Worm (Caenorhabditis elegans) whole organism, L4 larva: ENCODE results near the gene T19D12.6.

ENCODE experiments used
- F10B5.3 ChIP-seq: sonication (generic microtip); optimal IDR thresholded peaks from 2 replicates; lab custom pipeline; 2016; ENCODE audit warnings: mild to moderate bottlenecking, missing genetic modification characterization, missing compliant biosample characterization
- F44E2.7 ChIP-seq: fragments of 200-800 bp; sonication (Bioruptor generic); IDR thresholded peaks from 2 replicates; pipeline ENCODE4 v2.1.2; 2022; ENCODE audit warnings: missing genetic modification characterization, missing compliant biosample characterization
- aha-1 ChIP-seq: fragments of 150-350 bp; peaks from one replicate; lab custom pipeline; 2014; ENCODE audit warnings: missing biosample characterization, missing genetic modification characterization
- aly-2 ChIP-seq: sonication (generic microtip); optimal IDR thresholded peaks from 2 replicates; lab custom pipeline; 2018; ENCODE audit warnings: missing biosample characterization, missing genetic modification characterization
- attf-4 ChIP-seq: sonication (generic microtip); optimal IDR thresholded peaks from 3 replicates; lab custom pipeline; 2017; ENCODE audit warnings: missing biosample characterization, missing genetic modification characterization
- ceh-44 ChIP-seq: fragments of 200-800 bp; sonication (Bioruptor generic); IDR thresholded peaks from 2 replicates; pipeline ENCODE4 v1.3.6; 2022; ENCODE audit warnings: missing genetic modification reagents, missing genetic modification characterization, missing compliant biosample characterization
- ceh-82 ChIP-seq: sonication (generic microtip); optimal IDR thresholded peaks from 2 replicates; lab custom pipeline; 2017; ENCODE audit warnings: missing biosample characterization, missing genetic modification characterization
- cey-2 ChIP-seq: sonication (generic microtip); optimal IDR thresholded peaks from 3 replicates; lab custom pipeline; 2017; ENCODE audit warnings: missing genetic modification characterization, mild to moderate bottlenecking, missing compliant biosample characterization, antibody characterized with exemption, borderline replicate concordance; ENCODE audit not compliant: insufficient read depth
- ctbp-1 ChIP-seq: fragments of 200-800 bp; sonication (Bioruptor generic); IDR thresholded peaks from 2 replicates; pipeline ENCODE4 v1.3.6; 2022; ENCODE audit warnings: missing genetic modification reagents, missing genetic modification characterization, missing compliant biosample characterization
- daf-12 ChIP-seq: fragments of 150-350 bp; optimal IDR thresholded peaks from 2 replicates; lab custom pipeline; 2014; ENCODE audit warnings: missing biosample characterization, missing genetic modification reagents, missing genetic modification characterization
- daf-16 ChIP-seq, 3 experiments: sonication (generic microtip); optimal IDR thresholded peaks; 2 replicates each; lab custom pipeline; 2016 to 2017; ENCODE audit warnings: missing genetic modification characterization in 3 of 3, missing genetic modification reagents in 3 of 3, mild to moderate bottlenecking in 2 of 3, missing compliant biosample characterization in 2 of 3, missing biosample characterization in 1 of 3, moderate library complexity in 1 of 3
- dmd-6 ChIP-seq: fragments of 200-800 bp; sonication (Bioruptor generic); IDR thresholded peaks from 2 replicates; pipeline ENCODE4 v1.3.6; 2022; ENCODE audit warnings: missing genetic modification reagents, missing genetic modification characterization, missing compliant biosample characterization
- dpl-1 ChIP-seq: fragments of 150-350 bp; optimal IDR thresholded peaks from 2 replicates; lab custom pipeline; 2014; ENCODE audit warnings: missing biosample characterization, missing genetic modification reagents, missing genetic modification characterization
- dve-1 ChIP-seq: sonication (generic microtip); optimal IDR thresholded peaks from 2 replicates; lab custom pipeline; 2017; ENCODE audit warnings: antibody characterized with exemption, mild to moderate bottlenecking, missing genetic modification characterization, missing compliant biosample characterization; ENCODE audit not compliant: insufficient read depth
- egl-43 ChIP-seq: fragments of 200-800 bp; sonication (Bioruptor generic); IDR thresholded peaks from 2 replicates; pipeline ENCODE4 v1.3.6; 2022; ENCODE audit warnings: missing genetic modification reagents, missing genetic modification characterization, missing compliant biosample characterization
- gei-8 ChIP-seq: fragments of 200-800 bp; sonication (Bioruptor generic); optimal IDR thresholded peaks from 2 replicates; lab custom pipeline; 2018; ENCODE audit warnings: mild to moderate bottlenecking, missing genetic modification characterization, missing compliant biosample characterization
- hlh-11 ChIP-seq: fragments of 200-800 bp; sonication (Bioruptor generic); optimal IDR thresholded peaks from 2 replicates; lab custom pipeline; 2018; ENCODE audit warnings: mild to moderate bottlenecking, missing genetic modification characterization, missing compliant biosample characterization
- hmg-1.1 ChIP-seq: fragments of 200-800 bp; sonication (Bioruptor generic); IDR thresholded peaks from 2 replicates; pipeline ENCODE4 v1.3.6; 2022; ENCODE audit warnings: missing genetic modification reagents, missing genetic modification characterization, missing compliant biosample characterization
- lin-1 ChIP-seq: fragments of 200-800 bp; sonication (Bioruptor generic); IDR thresholded peaks from 2 replicates; pipeline ENCODE4 v1.3.6; 2022; ENCODE audit warnings: missing genetic modification reagents, missing genetic modification characterization, missing compliant biosample characterization
- lin-15B ChIP-seq: fragments of 150-350 bp; sonication (generic microtip); optimal IDR thresholded peaks from 3 replicates; lab custom pipeline; 2014; ENCODE audit warnings: missing biosample characterization, missing genetic modification characterization
- lin-38 ChIP-seq: fragments of 200-800 bp; sonication (Bioruptor generic); IDR thresholded peaks from 2 replicates; pipeline ENCODE4 v1.3.6; 2022; ENCODE audit warnings: missing genetic modification reagents, missing genetic modification characterization, missing compliant biosample characterization
- madf-5 ChIP-seq, 2 experiments: fragments of 200-800 bp; sonication (Bioruptor generic); IDR thresholded peaks; 2 replicates each; pipeline ENCODE4 v1.3.6; 2022; ENCODE audit warnings: missing compliant biosample characterization in 2 of 2, missing genetic modification characterization in 2 of 2
- madf-9 ChIP-seq: fragments of 200-800 bp; sonication (Bioruptor generic); conservative IDR thresholded peaks from 2 replicates; pipeline ENCODE4 v1.3.6; 2022; ENCODE audit warnings: missing genetic modification reagents, missing genetic modification characterization, missing compliant biosample characterization
- mxl-2 ChIP-seq: fragments of 200-800 bp; sonication (Bioruptor generic); conservative IDR thresholded peaks from 2 replicates; pipeline ENCODE4 v1.3.6; 2022; ENCODE audit warnings: missing genetic modification reagents, missing genetic modification characterization, missing compliant biosample characterization
- mxl-3 ChIP-seq: fragments of 200-800 bp; sonication (Bioruptor generic); optimal IDR thresholded peaks from 2 replicates; lab custom pipeline; 2018; ENCODE audit warnings: mild to moderate bottlenecking, missing genetic modification characterization, missing compliant biosample characterization
- nhr-28 ChIP-seq: fragments of 150-350 bp; optimal IDR thresholded peaks from 2 replicates; lab custom pipeline; 2014; ENCODE audit warnings: missing biosample characterization, missing genetic modification characterization
- nhr-41 ChIP-seq: fragments of 200-800 bp; sonication (Bioruptor generic); IDR thresholded peaks from 2 replicates; pipeline ENCODE4 v1.3.6; 2022; ENCODE audit warnings: missing genetic modification reagents, missing genetic modification characterization, missing compliant biosample characterization
- nhr-42 ChIP-seq: fragments of 200-800 bp; sonication (Bioruptor generic); IDR thresholded peaks from 2 replicates; pipeline ENCODE4 v1.3.6; 2022; ENCODE audit warnings: missing genetic modification characterization, missing compliant biosample characterization
- nhr-77 ChIP-seq: fragments of 150-350 bp; optimal IDR thresholded peaks from 2 replicates; lab custom pipeline; 2014; ENCODE audit warnings: missing biosample characterization, missing genetic modification characterization
- php-3 ChIP-seq: fragments of 200-800 bp; sonication (Bioruptor generic); IDR thresholded peaks from 2 replicates; pipeline ENCODE4 v1.3.6; 2022; ENCODE audit warnings: missing genetic modification reagents, missing genetic modification characterization, missing compliant biosample characterization
- pqm-1 ChIP-seq: sonication (generic microtip); optimal IDR thresholded peaks from 2 replicates; lab custom pipeline; 2017; ENCODE audit warnings: missing biosample characterization, missing genetic modification characterization
- skn-1 ChIP-seq: fragments of 150-350 bp; optimal IDR thresholded peaks from 2 replicates; lab custom pipeline; 2014; ENCODE audit warnings: missing biosample characterization, missing genetic modification characterization
- snpc-4 ChIP-seq: fragments of 150-350 bp; optimal IDR thresholded peaks from 2 replicates; lab custom pipeline; 2014; ENCODE audit warnings: missing biosample characterization, missing genetic modification characterization
- spr-1 ChIP-seq: sonication (generic microtip); optimal IDR thresholded peaks from 2 replicates; lab custom pipeline; 2016; ENCODE audit warnings: mild to moderate bottlenecking, missing genetic modification characterization, missing compliant biosample characterization
- tra-1 ChIP-seq: fragments of 200-800 bp; sonication (Bioruptor generic); IDR thresholded peaks from 2 replicates; pipeline ENCODE4 v1.3.6; 2022; ENCODE audit warnings: missing genetic modification reagents, missing genetic modification characterization, missing compliant biosample characterization
- unc-39 ChIP-seq: sonication (generic microtip); optimal IDR thresholded peaks from 2 replicates; lab custom pipeline; 2017; ENCODE audit warnings: missing biosample characterization, missing genetic modification characterization
- unc-62 ChIP-seq, 3 experiments: fragments of 150-350 bp in 1 of 3; sonication (generic microtip); optimal IDR thresholded peaks in 2 of 3; peaks in 1 of 3; 1 replicate in 1 of 3; 2 replicates in 2 of 3; lab custom pipeline; 2014 to 2017; ENCODE audit warnings: missing biosample characterization in 3 of 3, missing genetic modification characterization in 3 of 3, missing genetic modification reagents in 3 of 3, missing genotype in 1 of 3
- zfp-2 ChIP-seq: sonication (generic microtip); optimal IDR thresholded peaks from 2 replicates; lab custom pipeline; 2016; ENCODE audit warnings: mild to moderate bottlenecking, missing genetic modification characterization, missing compliant biosample characterization
- zfp-3 ChIP-seq: fragments of 200-800 bp; sonication (Bioruptor generic); conservative IDR thresholded peaks from 2 replicates; pipeline ENCODE4 v1.3.6; 2022; ENCODE audit warnings: missing genetic modification reagents, missing genetic modification characterization, missing compliant biosample characterization

The T19D12.6 gene

ce11 chrII:6673894-6674293 is 31.0 kb upstream of the T19D12.6 start, which contains the start of gene H43E16.1:
TSS of gene H43E16.1 (plus strand) at chrII:6674268.
- TF ChIP-seq madf-5 (GFP tag; IDR thresholded peaks at IDR 0.05; lab: Robert Waterston, UW) (no peak), cey-2 (tag; lab: Kevin White, UChicago) (no peak), nhr-77 (tag; lab: Kevin White, UChicago) (peak; percentile 32), nhr-28 (tag; lab: Kevin White, UChicago) (peak; percentile 63), hlh-11 (tag; lab: Kevin White, UChicago) (peak; percentile 23), spr-1 (no peak), F44E2.7 (GFP tag; lab: Robert Waterston, UW) (no peak), dmd-6 (GFP tag; lab: Robert Waterston, UW) (peak; percentile 79), pqm-1 (peak; percentile 80), aha-1 (peak; percentile 41), lin-1 (GFP tag; lab: Robert Waterston, UW) (no peak), mxl-3 (GFP tag; lab: Kevin White, UChicago) (no peak), F10B5.3 (no peak), lin-15B (tag; lab: Kevin White, UChicago) (no peak), attf-4 (tag; lab: Kevin White, UChicago) (no peak), daf-16 (GFP tag; optimal IDR thresholded peaks at IDR 0.05; lab: Kevin White, UChicago) (no peak), daf-16 (tag; optimal IDR thresholded peaks at IDR 0.05; lab: Kevin White, UChicago) (peak; percentile 57), ctbp-1 (GFP tag; lab: Robert Waterston, UW) (no peak), php-3 (GFP tag; lab: Robert Waterston, UW) (peak; percentile 76), daf-12 (tag; lab: Kevin White, UChicago) (no peak), zfp-3 (GFP tag; lab: Robert Waterston, UW) (no peak), hmg-1.1 (GFP tag; lab: Robert Waterston, UW) (no peak)
- TF ChIP-seq, all 104 proteins: peak for 8

ce11 chrII:6668496-6668895 is 25.6 kb upstream of the T19D12.6 start:
- TF ChIP-seq mxl-2 (no peak), unc-62 (GFP tag; optimal IDR thresholded peaks at IDR 0.05 in 1 of 2; lab: Kevin White, UChicago) (peak in 1 of 2 experiments; percentile 96), unc-62 (tag; optimal IDR thresholded peaks at IDR 0.05; lab: Kevin White, UChicago) (no peak)
- TF ChIP-seq, all 104 proteins: peak for 1

- TF ChIP-seq unc-62 (GFP tag; optimal IDR thresholded peaks at IDR 0.05 in 1 of 2; lab: Kevin White, UChicago), result peak in 1 of 2 experiments; percentile 92
- TF ChIP-seq unc-62 (tag; optimal IDR thresholded peaks at IDR 0.05; lab: Kevin White, UChicago), result no peak
- no peak for TF ChIP-seq snpc-4 (tag; lab: Kevin White, UChicago)
These were observed 24.6 kb upstream of the T19D12.6 start for ce11 chrII:6667534-6667933.

ce11 chrII:6666598-6666997 is 23.7 kb upstream of the T19D12.6 start, which contains the start of gene T19D12.1:
TSS of gene T19D12.1 (plus strand) at chrII:6666898.
- TF ChIP-seq unc-62 (GFP tag; optimal IDR thresholded peaks at IDR 0.05 in 1 of 2; lab: Kevin White, UChicago) (peak in 1 of 2 experiments; percentile 0), unc-62 (tag; optimal IDR thresholded peaks at IDR 0.05; lab: Kevin White, UChicago) (no peak), daf-16 (GFP tag; optimal IDR thresholded peaks at IDR 0.05; lab: Kevin White, UChicago) (no peak), daf-16 (tag; optimal IDR thresholded peaks at IDR 0.05; lab: Kevin White, UChicago) (peak; percentile 5), pqm-1 (peak; percentile 25), cey-2 (tag; lab: Kevin White, UChicago) (no peak), dmd-6 (GFP tag; lab: Robert Waterston, UW) (peak; percentile 28; the same call in 1 of the 2 replicates), ceh-82 (no peak)

- no peak for TF ChIP-seq gei-8 (GFP tag; lab: Kevin White, UChicago)
- no peak for TF ChIP-seq aly-2
- TF ChIP-seq nhr-41 (GFP tag; lab: Robert Waterston, UW), result no peak
- no peak for TF ChIP-seq unc-39 (tag; lab: Kevin White, UChicago)
- no peak for TF ChIP-seq ceh-44 (GFP tag; lab: Robert Waterston, UW)
- TF ChIP-seq nhr-28 (tag; lab: Kevin White, UChicago), result peak; percentile 72
- peak; percentile 29 for TF ChIP-seq dve-1 (tag; lab: Kevin White, UChicago)
- TF ChIP-seq tra-1, result 0 out of 2 replicates have a peak, but pooled peaks have one; percentile 51
- TF ChIP-seq aha-1, result peak; percentile 51
- peak; percentile 89; the same call in 1 of the 2 replicates for TF ChIP-seq php-3 (GFP tag; lab: Robert Waterston, UW)
- no peak for TF ChIP-seq nhr-42 (GFP tag; lab: Robert Waterston, UW)
- no peak for TF ChIP-seq egl-43 (GFP tag; lab: Robert Waterston, UW)
- peak; percentile 64; the same call in 1 of the 2 replicates for TF ChIP-seq dmd-6 (GFP tag; lab: Robert Waterston, UW)
- no peak for TF ChIP-seq madf-9 (GFP tag; lab: Robert Waterston, UW)
- no peak for TF ChIP-seq dpl-1 (GFP tag; lab: Kevin White, UChicago)
- TF ChIP-seq skn-1 (tag; lab: Kevin White, UChicago), result no peak
- TF ChIP-seq lin-15B (tag; lab: Kevin White, UChicago), result no peak
- peak; percentile 62 for TF ChIP-seq hlh-11 (tag; lab: Kevin White, UChicago)
- no peak for TF ChIP-seq zfp-2
- peak; percentile 95 for TF ChIP-seq pqm-1
- TF ChIP-seq lin-38 (GFP tag; lab: Robert Waterston, UW), result no peak
These were observed 23.0 kb upstream of the T19D12.6 start for ce11 chrII:6665908-6666307.
